Worm (Caenorhabditis elegans) whole organism, midembryonic: Measurements from ENCODE around the gene M04C3.2.

Source experiments
- T22C8.4 ChIP-seq: fragments of 200-800 bp; sonication (Bioruptor generic); IDR thresholded peaks from 2 replicates; pipeline ENCODE4 v1.3.6; 2022; ENCODE audit warnings: missing genetic modification characterization, missing compliant biosample characterization
- med-1 ChIP-seq: sonication (generic microtip); optimal IDR thresholded peaks from 2 replicates; lab custom pipeline; 2017; ENCODE audit warnings: missing genetic modification characterization, mild to moderate bottlenecking, missing compliant biosample characterization, antibody characterized with exemption, missing genetic modification reagents; ENCODE audit not compliant: insufficient read depth
- ref-1 ChIP-seq: fragments of 200-800 bp; sonication (Bioruptor generic); conservative IDR thresholded peaks from 2 replicates; pipeline ENCODE4 v1.3.6; 2022; ENCODE audit warnings: missing genetic modification reagents, missing genetic modification characterization, missing compliant biosample characterization
- tab-1 ChIP-seq: fragments of 200-800 bp; sonication (Bioruptor generic); IDR thresholded peaks from 2 replicates; pipeline ENCODE4 v1.3.6; 2022; ENCODE audit warnings: missing genetic modification characterization, missing compliant biosample characterization
- ztf-23 ChIP-seq: fragments of 200-800 bp; sonication (Bioruptor generic); IDR thresholded peaks from 2 replicates; pipeline ENCODE4 v1.3.6; 2022; ENCODE audit warnings: missing genetic modification reagents, missing genetic modification characterization, missing compliant biosample characterization

ce11 chrV:19402855-19403254, 45.9 kb downstream of the M04C3.2 start, which contains the start of gene C25F9.12:
- no peak for TF ChIP-seq ztf-23 (GFP tag; lab: Robert Waterston, UW)
- no peak for TF ChIP-seq med-1 (GFP tag; lab: Kevin White, UChicago)
- no peak for TF ChIP-seq T22C8.4 (GFP tag; lab: Robert Waterston, UW)
- no peak for TF ChIP-seq ref-1
- no peak for TF ChIP-seq tab-1 (GFP tag; lab: Robert Waterston, UW)
